Worm (Caenorhabditis elegans): ENCODE results near the gene F47B8.1.

- TF ChIP-seq zag-1 (tag; optimal IDR thresholded peaks at IDR 0.05) (no peak), ztf-11 (tag; optimal IDR thresholded peaks at IDR 0.05) (no peak), elt-2 (tag; optimal IDR thresholded peaks at IDR 0.05) (no peak), nhr-76 (tag; optimal IDR thresholded peaks at IDR 0.05) (no peak), elt-3 (tag; optimal IDR thresholded peaks at IDR 0.05) (no peak), egl-27 (tag; optimal IDR thresholded peaks at IDR 0.05) (no peak), ceh-63 (GFP tag; optimal IDR thresholded peaks at IDR 0.05) (no peak), lin-35 (GFP tag; optimal IDR thresholded peaks at IDR 0.05) (no peak), nhr-12 (tag; optimal IDR thresholded peaks at IDR 0.05) (no peak), ceh-8 (GFP tag; optimal IDR thresholded peaks at IDR 0.05) (no peak), unc-30 (tag; optimal IDR thresholded peaks at IDR 0.05) (no peak), ztf-4 (tag; optimal IDR thresholded peaks at IDR 0.05) (no peak), alr-1 (tag; optimal IDR thresholded peaks at IDR 0.05; ENCODE audit: borderline replicate concordance) (no peak), nhr-28 (tag; optimal IDR thresholded peaks at IDR 0.05) (no peak)
Measured at ce11 chrV:14270729-14271128, 43.4 kb downstream of the F47B8.1 start, which contains the start of gene F40G12.5.
